Worm (Caenorhabditis elegans) whole organism, mixed stage, embryonic: ENCODE data around the gene lnp-1.

Experiments used
- hlh-1 ChIP-seq: fragments of 150-350 bp; optimal IDR thresholded peaks from 2 replicates; lab custom pipeline; 2014; ENCODE audit warnings: missing biosample characterization, missing genetic modification reagents, missing genetic modification characterization
- nhr-237 ChIP-seq: fragments of 150-350 bp; optimal IDR thresholded peaks from 2 replicates; lab custom pipeline; 2014; ENCODE audit warnings: missing biosample characterization, missing genetic modification characterization
- sptf-1 ChIP-seq: sonication (generic microtip); optimal IDR thresholded peaks from 2 replicates; lab custom pipeline; 2017; ENCODE audit warnings: mild to moderate bottlenecking, missing genetic modification characterization, moderate library complexity, missing compliant biosample characterization
- unc-39 ChIP-seq: fragments of 150-350 bp; optimal IDR thresholded peaks from 2 replicates; lab custom pipeline; 2014; ENCODE audit warnings: missing biosample characterization, missing genetic modification characterization
- unc-62 ChIP-seq: fragments of 150-350 bp; optimal IDR thresholded peaks from 2 replicates; lab custom pipeline; 2014; ENCODE audit warnings: missing biosample characterization, missing genetic modification reagents, missing genetic modification characterization

- TF ChIP-seq unc-62 (GFP tag; lab: Kevin White, UChicago), result no peak
- no peak for TF ChIP-seq sptf-1 (tag; lab: Kevin White, UChicago)
- no peak for TF ChIP-seq hlh-1 (tag; lab: Kevin White, UChicago)
- TF ChIP-seq unc-39, result no peak
- TF ChIP-seq nhr-237, result no peak
Measured at ce11 chrX:4600987-4601386, 12.4 kb downstream of the lnp-1 start.
